Worm (Caenorhabditis elegans) whole organism, young adult: ENCODE results near the gene T21B10.4.

Experiments
- B0261.1 ChIP-seq: sonication (generic microtip); optimal IDR thresholded peaks from 2 replicates; lab custom pipeline; 2016; ENCODE audit warnings: mild to moderate bottlenecking, missing genetic modification characterization, moderate library complexity, missing compliant biosample characterization
- D2030.7 ChIP-seq: fragments of 200-800 bp; sonication (Bioruptor generic); IDR thresholded peaks from 2 replicates; pipeline ENCODE4 v1.3.6; 2022; ENCODE audit warnings: missing genetic modification reagents, missing genetic modification characterization, missing compliant biosample characterization
- F23B12.7 ChIP-seq: sonication (generic microtip); optimal IDR thresholded peaks from 2 replicates; lab custom pipeline; 2017; ENCODE audit warnings: missing genetic modification characterization, mild to moderate bottlenecking, missing compliant biosample characterization, antibody characterized with exemption, moderate library complexity; ENCODE audit not compliant: insufficient read depth
- F33H1.4 ChIP-seq: fragments of 200-800 bp; sonication (Bioruptor generic); IDR thresholded peaks from 2 replicates; pipeline ENCODE4 v1.3.6; 2022; ENCODE audit warnings: missing genetic modification reagents, missing genetic modification characterization, missing compliant biosample characterization
- F39B2.1 ChIP-seq: fragments of 200-800 bp; sonication (Bioruptor generic); IDR thresholded peaks from 2 replicates; pipeline ENCODE4 v1.3.6; 2022; ENCODE audit warnings: missing genetic modification reagents, missing genetic modification characterization, missing compliant biosample characterization
- F49E8.2 ChIP-seq: sonication (generic microtip); optimal IDR thresholded peaks from 3 replicates; lab custom pipeline; 2017; ENCODE audit warnings: missing genetic modification characterization, mild to moderate bottlenecking, missing compliant biosample characterization, antibody characterized with exemption, moderate library complexity; ENCODE audit not compliant: insufficient read depth
- Y53F4B.3 ChIP-seq: fragments of 200-800 bp; sonication (Bioruptor generic); IDR thresholded peaks from 2 replicates; pipeline ENCODE4 v1.3.6; 2022; ENCODE audit warnings: missing genetic modification reagents, missing genetic modification characterization, missing compliant biosample characterization
- ZK185.1 ChIP-seq: sonication (generic microtip); optimal IDR thresholded peaks from 2 replicates; lab custom pipeline; 2016; ENCODE audit warnings: mild to moderate bottlenecking, missing genetic modification characterization, missing compliant biosample characterization; ENCODE audit not compliant: poor library complexity, severe bottlenecking
- akir-1 ChIP-seq: fragments of 200-800 bp; sonication (Bioruptor generic); optimal IDR thresholded peaks from 2 replicates; lab custom pipeline; 2018; ENCODE audit warnings: mild to moderate bottlenecking, missing genetic modification characterization, moderate library complexity, missing compliant biosample characterization
- athp-1 ChIP-seq: sonication (generic microtip); optimal IDR thresholded peaks from 2 replicates; lab custom pipeline; 2017; ENCODE audit warnings: mild to moderate bottlenecking, missing genetic modification characterization, missing compliant biosample characterization
- attf-5 ChIP-seq: fragments of 200-800 bp; sonication (Bioruptor generic); optimal IDR thresholded peaks from 2 replicates; lab custom pipeline; 2018; ENCODE audit warnings: mild to moderate bottlenecking, missing genetic modification characterization, missing compliant biosample characterization
- attf-6 ChIP-seq: fragments of 200-800 bp; sonication (Bioruptor generic); IDR thresholded peaks from 2 replicates; pipeline ENCODE4 v1.3.6; 2022; ENCODE audit warnings: missing genetic modification reagents, missing genetic modification characterization, missing compliant biosample characterization
- ceh-27 ChIP-seq: fragments of 200-800 bp; sonication (Bioruptor generic); optimal IDR thresholded peaks from 2 replicates; lab custom pipeline; 2018; ENCODE audit warnings: mild to moderate bottlenecking, missing genetic modification characterization, moderate library complexity, missing compliant biosample characterization
- ceh-58 ChIP-seq: fragments of 200-800 bp; sonication (Bioruptor generic); IDR thresholded peaks from 2 replicates; pipeline ENCODE4 v1.3.6; 2022; ENCODE audit warnings: missing genetic modification characterization, missing compliant biosample characterization
- ceh-79 ChIP-seq: sonication (generic microtip); optimal IDR thresholded peaks from 2 replicates; lab custom pipeline; 2017; ENCODE audit warnings: mild to moderate bottlenecking, missing genetic modification characterization, missing compliant biosample characterization
- efl-1 ChIP-seq: fragments of 150-350 bp; optimal IDR thresholded peaks from 2 replicates; lab custom pipeline; 2014; ENCODE audit warnings: missing biosample characterization, missing genetic modification reagents, missing genetic modification characterization
- egl-18 ChIP-seq: fragments of 200-800 bp; sonication (Bioruptor generic); IDR thresholded peaks from 2 replicates; pipeline ENCODE4 v1.3.6; 2022; ENCODE audit warnings: missing genetic modification reagents, missing genetic modification characterization, missing compliant biosample characterization
- ets-4 ChIP-seq: fragments of 200-800 bp; sonication (Bioruptor generic); optimal IDR thresholded peaks from 2 replicates; lab custom pipeline; 2018; ENCODE audit warnings: mild to moderate bottlenecking, missing genetic modification characterization, missing compliant biosample characterization
- gei-17 ChIP-seq: fragments of 200-800 bp; sonication (Bioruptor generic); optimal IDR thresholded peaks from 2 replicates; lab custom pipeline; 2018; ENCODE audit warnings: mild to moderate bottlenecking, missing genetic modification characterization, missing compliant biosample characterization
- him-1 ChIP-seq: sonication (generic microtip); optimal IDR thresholded peaks from 2 replicates; lab custom pipeline; 2016; ENCODE audit warnings: missing genotype, missing genetic modification reagents, missing genetic modification characterization, missing compliant biosample characterization
- hlh-26 ChIP-seq: fragments of 200-800 bp; sonication (Bioruptor generic); conservative IDR thresholded peaks from 2 replicates; pipeline ENCODE4 v1.3.6; 2022; ENCODE audit warnings: missing genetic modification reagents, missing genetic modification characterization, missing compliant biosample characterization
- hmg-1.2 ChIP-seq: fragments of 200-800 bp; sonication (Bioruptor generic); IDR thresholded peaks from 2 replicates; pipeline ENCODE4 v1.3.6; 2022; ENCODE audit warnings: missing genetic modification reagents, missing genetic modification characterization, missing compliant biosample characterization
- hrde-1 ChIP-seq: sonication (generic microtip); optimal IDR thresholded peaks from 2 replicates; lab custom pipeline; 2016; ENCODE audit warnings: missing genetic modification characterization, mild to moderate bottlenecking, missing compliant biosample characterization, moderate library complexity, missing genotype, missing genetic modification reagents, borderline replicate concordance
- hsf-1 ChIP-seq: fragments of 200-800 bp; sonication (Bioruptor generic); IDR thresholded peaks from 2 replicates; pipeline ENCODE4 v1.3.6; 2022; ENCODE audit warnings: missing genetic modification reagents, missing genetic modification characterization, missing compliant biosample characterization
- let-526 ChIP-seq: fragments of 200-800 bp; sonication (Bioruptor generic); IDR thresholded peaks from 2 replicates; pipeline ENCODE4 v1.3.6; 2022; ENCODE audit warnings: missing genetic modification reagents, missing genetic modification characterization, missing compliant biosample characterization
- lin-26 ChIP-seq: fragments of 200-800 bp; sonication (Bioruptor generic); IDR thresholded peaks from 2 replicates; pipeline ENCODE4 v1.3.6; 2022; ENCODE audit warnings: missing genetic modification reagents, missing genetic modification characterization, missing compliant biosample characterization
- lin-54 ChIP-seq: fragments of 200-800 bp; sonication (Bioruptor generic); optimal IDR thresholded peaks from 2 replicates; lab custom pipeline; 2018; ENCODE audit warnings: mild to moderate bottlenecking, missing genetic modification characterization, missing compliant biosample characterization
- lir-1 ChIP-seq: fragments of 200-800 bp; sonication (Bioruptor generic); conservative IDR thresholded peaks from 2 replicates; pipeline ENCODE4 v1.3.6; 2022; ENCODE audit warnings: missing genetic modification reagents, missing genetic modification characterization, missing compliant biosample characterization
- lsl-1 ChIP-seq: fragments of 200-800 bp; sonication (Bioruptor generic); optimal IDR thresholded peaks from 2 replicates; lab custom pipeline; 2018; ENCODE audit warnings: mild to moderate bottlenecking, missing genetic modification characterization, moderate library complexity, missing compliant biosample characterization
- madf-3 ChIP-seq: fragments of 200-800 bp; sonication (Bioruptor generic); IDR thresholded peaks from 2 replicates; pipeline ENCODE4 v1.3.6; 2022; ENCODE audit warnings: missing genetic modification reagents, missing genetic modification characterization, missing compliant biosample characterization
- madf-6 ChIP-seq: fragments of 200-800 bp; sonication (Bioruptor generic); IDR thresholded peaks from 2 replicates; pipeline ENCODE4 v1.3.6; 2022; ENCODE audit warnings: missing genetic modification reagents, missing genetic modification characterization, missing compliant biosample characterization
- madf-8 ChIP-seq: fragments of 200-800 bp; sonication (Bioruptor generic); conservative IDR thresholded peaks from 2 replicates; pipeline ENCODE4 v1.3.6; 2022; ENCODE audit warnings: missing genetic modification reagents, missing genetic modification characterization, missing compliant biosample characterization
- mcd-1 ChIP-seq: fragments of 200-800 bp; sonication (Bioruptor generic); IDR thresholded peaks from 2 replicates; pipeline ENCODE4 v1.3.6; 2022; ENCODE audit warnings: missing genetic modification reagents, missing genetic modification characterization, missing compliant biosample characterization
- nfya-2 ChIP-seq: fragments of 200-800 bp; sonication (Bioruptor generic); IDR thresholded peaks from 2 replicates; pipeline ENCODE4 v1.3.6; 2022; ENCODE audit warnings: missing genetic modification reagents, missing genetic modification characterization, missing compliant biosample characterization
- nfyb-1 ChIP-seq: fragments of 200-800 bp; sonication (Bioruptor generic); IDR thresholded peaks from 2 replicates; pipeline ENCODE4 v1.3.6; 2022; ENCODE audit warnings: missing genetic modification reagents, missing genetic modification characterization, missing compliant biosample characterization
- nhr-80 ChIP-seq: sonication (generic microtip); optimal IDR thresholded peaks from 2 replicates; lab custom pipeline; 2016; ENCODE audit warnings: missing genetic modification characterization, missing compliant biosample characterization
- pbrm-1 ChIP-seq: fragments of 200-800 bp; sonication (Bioruptor generic); IDR thresholded peaks from 2 replicates; pipeline ENCODE4 v1.3.6; 2022; ENCODE audit warnings: missing genetic modification reagents, missing genetic modification characterization, missing compliant biosample characterization
- rpc-1 ChIP-seq, 2 experiments: fragments of 150-350 bp in 1 of 2; sonication (generic microtip) in 1 of 2; optimal IDR thresholded peaks; 2 replicates each; lab custom pipeline; 2014 to 2018; ENCODE audit warnings: missing biosample characterization in 1 of 2, missing genetic modification characterization in 1 of 2, missing genetic modification reagents in 1 of 2, missing genotype in 1 of 2
- sea-2 ChIP-seq: fragments of 200-800 bp; sonication (Bioruptor generic); IDR thresholded peaks from 2 replicates; pipeline ENCODE4 v1.3.6; 2022; ENCODE audit warnings: missing genetic modification characterization, missing compliant biosample characterization
- snpc-3.4 ChIP-seq: sonication (generic microtip); optimal IDR thresholded peaks from 2 replicates; lab custom pipeline; 2017; ENCODE audit warnings: missing genetic modification characterization, mild to moderate bottlenecking, missing compliant biosample characterization, antibody characterized with exemption, moderate library complexity, missing genotype, missing genetic modification reagents
- snpc-4 ChIP-seq, 5 experiments: fragments of 150-350 bp in 1 of 5; sonication (generic microtip) in 4 of 5; optimal IDR thresholded peaks; 2 replicates each; lab custom pipeline; 2014 to 2018; ENCODE audit warnings: missing genetic modification characterization in 5 of 5, missing biosample characterization in 3 of 5, antibody characterized with exemption in 2 of 5, mild to moderate bottlenecking in 2 of 5, missing compliant biosample characterization in 2 of 5, missing genotype in 2 of 5, moderate library complexity in 2 of 5, missing genetic modification reagents in 1 of 5
- somi-1 ChIP-seq: fragments of 200-800 bp; sonication (Bioruptor generic); optimal IDR thresholded peaks from 2 replicates; lab custom pipeline; 2018; ENCODE audit warnings: mild to moderate bottlenecking, missing genetic modification characterization, missing compliant biosample characterization
- unc-62 ChIP-seq: fragments of 150-350 bp; optimal IDR thresholded peaks from 2 replicates; lab custom pipeline; 2014; ENCODE audit warnings: missing biosample characterization, missing genetic modification reagents, missing genetic modification characterization
- zfh-2 ChIP-seq: fragments of 200-800 bp; sonication (Bioruptor generic); conservative IDR thresholded peaks from 2 replicates; pipeline ENCODE4 v1.3.6; 2022; ENCODE audit warnings: missing genetic modification reagents, missing genetic modification characterization, missing compliant biosample characterization
- ztf-28 ChIP-seq: fragments of 200-800 bp; sonication (Bioruptor generic); IDR thresholded peaks from 2 replicates; pipeline ENCODE4 v1.3.6; 2022; ENCODE audit warnings: missing genetic modification reagents, missing genetic modification characterization, missing compliant biosample characterization

T21B10.4 gene

ce11 chrII:8926451-8926850, 14.2 kb upstream of the T21B10.4 start, which contains the start of gene B0457.2 (continued):
- TF ChIP-seq F33H1.4 (no peak), athp-1 (no peak), ceh-58 (GFP tag; lab: Robert Waterston, UW) (no peak), zfh-2 (no peak)

DNA sequence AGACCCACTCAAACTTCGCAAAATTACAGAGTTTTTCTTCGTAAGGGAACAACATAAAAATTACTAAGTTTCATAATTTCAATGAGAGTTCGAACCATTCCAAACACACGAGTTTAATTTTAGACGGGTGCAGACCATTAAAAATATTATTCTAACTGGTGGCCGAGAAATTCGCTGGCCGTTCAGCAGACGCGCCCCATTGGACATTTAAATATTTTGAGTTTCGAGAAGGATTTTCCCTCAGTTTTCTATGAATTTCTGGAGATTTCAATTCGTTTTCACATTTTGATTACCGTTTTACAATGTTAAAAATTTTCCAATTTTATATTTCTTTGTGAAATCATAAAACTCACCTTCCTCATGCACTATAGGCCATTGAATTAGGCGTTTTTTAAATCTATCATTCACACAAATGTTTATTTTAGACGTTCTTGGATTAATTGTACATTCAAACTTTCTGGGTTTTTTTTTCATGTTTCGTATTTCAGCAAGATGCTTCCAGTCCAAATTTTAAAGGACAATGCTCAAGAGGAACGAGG, 13.4 kb upstream of the T21B10.4 start, which contains the start of gene cct-2:
Gene cct-2, plus strand, starts transcription at position 489 of the 539 bp plus-strand sequence.
- TF ChIP-seq madf-6 = peak; percentile 32; the same call in 1 of the 2 replicates
- no peak for TF ChIP-seq ets-4 (GFP tag; lab: Kevin White, UChicago)
- TF ChIP-seq F49E8.2 (tag; lab: Kevin White, UChicago) = peak; percentile 7
- TF ChIP-seq madf-8 (GFP tag; lab: Robert Waterston, UW) = 0 out of 2 replicates have a peak, but pooled peaks have one; percentile 17
- no peak for TF ChIP-seq snpc-4 (GFP tag; optimal IDR thresholded peaks at IDR 0.05; lab: Kevin White, UChicago)
- peak in 1 of 4 experiments; percentile 59 for TF ChIP-seq snpc-4 (tag; optimal IDR thresholded peaks at IDR 0.05; lab: Kevin White, UChicago)
- TF ChIP-seq nfya-2 (GFP tag; lab: Robert Waterston, UW) = no peak
- peak; percentile 12 for TF ChIP-seq nhr-80 (tag; lab: Kevin White, UChicago)
- peak; percentile 2 for TF ChIP-seq lin-54
- TF ChIP-seq attf-5 = peak; percentile 39
- TF ChIP-seq D2030.7 (GFP tag; lab: Robert Waterston, UW) = no peak
- no peak for TF ChIP-seq akir-1 (GFP tag; lab: Kevin White, UChicago)
- TF ChIP-seq pbrm-1 (GFP tag; lab: Robert Waterston, UW) = no peak
- TF ChIP-seq hlh-26 (GFP tag; lab: Robert Waterston, UW) = no peak
- TF ChIP-seq mcd-1 = peak; percentile 69
- TF ChIP-seq lsl-1 = peak; percentile 1
- TF ChIP-seq snpc-3.4 (tag; lab: Kevin White, UChicago) = peak; percentile 19
- peak; percentile 59 for TF ChIP-seq ZK185.1 (tag; lab: Kevin White, UChicago)
- peak; percentile 69; the same call in 1 of the 2 replicates for TF ChIP-seq hsf-1
- peak; percentile 1 for TF ChIP-seq him-1 (tag; lab: Kevin White, UChicago)
- TF ChIP-seq hmg-1.2 = peak; percentile 14; the same call in 1 of the 2 replicates

- TF ChIP-seq ceh-27 (GFP tag; lab: Kevin White, UChicago) = no peak
- TF ChIP-seq let-526 (GFP tag; lab: Robert Waterston, UW) = no peak
- TF ChIP-seq unc-62 = no peak
- no peak for TF ChIP-seq rpc-1 (optimal IDR thresholded peaks at IDR 0.05; lab: Kevin White, UChicago)
- no peak for TF ChIP-seq rpc-1 (tag; optimal IDR thresholded peaks at IDR 0.05; lab: Kevin White, UChicago)
- no peak for TF ChIP-seq B0261.1 (tag; lab: Kevin White, UChicago)
- no peak for TF ChIP-seq ceh-79
- no peak for TF ChIP-seq attf-6 (GFP tag; lab: Robert Waterston, UW)
- no peak for TF ChIP-seq pbrm-1 (GFP tag; lab: Robert Waterston, UW)
- TF ChIP-seq lir-1 = no peak
- TF ChIP-seq F39B2.1 = 0 out of 2 replicates have a peak, but pooled peaks have one; percentile 57
- no peak for TF ChIP-seq egl-18
- no peak for TF ChIP-seq gei-17 (GFP tag; lab: Kevin White, UChicago)
- peak; percentile 71 for TF ChIP-seq madf-3 (GFP tag; lab: Robert Waterston, UW)
- no peak for TF ChIP-seq lin-26 (GFP tag; lab: Robert Waterston, UW)
- TF ChIP-seq Y53F4B.3 (GFP tag; lab: Robert Waterston, UW) = no peak
- TF ChIP-seq hrde-1 (tag; lab: Kevin White, UChicago) = no peak
- no peak for TF ChIP-seq somi-1
- TF ChIP-seq efl-1 = no peak
- no peak for TF ChIP-seq ztf-28
- 0 out of 2 replicates have a peak, but pooled peaks have one; percentile 42 for TF ChIP-seq nfyb-1 (GFP tag; lab: Robert Waterston, UW)
- no peak for TF ChIP-seq F23B12.7 (tag; lab: Kevin White, UChicago)
- no peak for TF ChIP-seq ets-4 (GFP tag; lab: Kevin White, UChicago)
- TF ChIP-seq sea-2 (GFP tag; lab: Robert Waterston, UW) = no peak
Measured at ce11 chrII:8929771-8930170, 10.9 kb upstream of the T21B10.4 start, which contains the start of gene mrpl-50. Gene mrpl-50 (plus strand): TSS chrII:8929841.
